Worm (Caenorhabditis elegans) whole organism, young adult: ENCODE results near the gene R04D3.3.
A peak's percentile ranks its signal among the peaks of the same experiment; 100 is the strongest.

Experiments
- B0035.1 ChIP-seq: sonication (generic microtip); optimal IDR thresholded peaks from 2 replicates; lab custom pipeline; 2016; ENCODE audit warnings: missing genetic modification characterization, mild to moderate bottlenecking, missing compliant biosample characterization, missing genotype, missing genetic modification reagents
- B0336.3 ChIP-seq: fragments of 200-800 bp; sonication (Bioruptor generic); IDR thresholded peaks from 2 replicates; pipeline ENCODE4 v1.3.6; 2022; ENCODE audit warnings: missing genetic modification characterization, missing compliant biosample characterization
- C06A6.2 ChIP-seq: fragments of 200-800 bp; sonication (Bioruptor generic); conservative IDR thresholded peaks from 2 replicates; pipeline ENCODE4 v1.3.6; 2022; ENCODE audit warnings: missing genetic modification characterization, missing compliant biosample characterization
- C17E4.6 ChIP-seq: fragments of 200-800 bp; sonication (Bioruptor generic); IDR thresholded peaks from 2 replicates; pipeline ENCODE4 v1.3.6; 2022; ENCODE audit warnings: missing genetic modification reagents, missing genetic modification characterization, missing compliant biosample characterization
- F23B12.7 ChIP-seq: sonication (generic microtip); optimal IDR thresholded peaks from 2 replicates; lab custom pipeline; 2017; ENCODE audit warnings: missing genetic modification characterization, mild to moderate bottlenecking, missing compliant biosample characterization, antibody characterized with exemption, moderate library complexity; ENCODE audit not compliant: insufficient read depth
- F55B11.4 ChIP-seq: sonication (generic microtip); optimal IDR thresholded peaks from 2 replicates; lab custom pipeline; 2016; ENCODE audit warnings: missing compliant biosample characterization, missing genetic modification characterization, borderline replicate concordance; ENCODE audit not compliant: insufficient read depth
- F57A8.1 ChIP-seq: fragments of 200-800 bp; sonication (Bioruptor generic); optimal IDR thresholded peaks from 2 replicates; lab custom pipeline; 2018; ENCODE audit warnings: mild to moderate bottlenecking, missing genetic modification characterization, moderate library complexity, missing compliant biosample characterization
- K12H6.12 ChIP-seq: fragments of 200-800 bp; sonication (Bioruptor generic); optimal IDR thresholded peaks from 2 replicates; lab custom pipeline; 2018; ENCODE audit warnings: mild to moderate bottlenecking, missing genetic modification characterization, missing compliant biosample characterization
- Y53F4B.3 ChIP-seq: fragments of 200-800 bp; sonication (Bioruptor generic); IDR thresholded peaks from 2 replicates; pipeline ENCODE4 v1.3.6; 2022; ENCODE audit warnings: missing genetic modification reagents, missing genetic modification characterization, missing compliant biosample characterization
- ama-1 ChIP-seq, 3 experiments: fragments of 150-350 bp in 1 of 3; sonication (generic microtip) in 2 of 3; optimal IDR thresholded peaks; 2 replicates each; lab custom pipeline; 2014 to 2018; ENCODE audit warnings: missing biosample characterization in 2 of 3, missing genetic modification characterization in 2 of 3, missing genetic modification reagents in 2 of 3
- atf-7 ChIP-seq: sonication (generic microtip); optimal IDR thresholded peaks from 2 replicates; lab custom pipeline; 2017; ENCODE audit warnings: mild to moderate bottlenecking, missing genetic modification characterization, missing compliant biosample characterization
- athp-1 ChIP-seq: sonication (generic microtip); optimal IDR thresholded peaks from 2 replicates; lab custom pipeline; 2017; ENCODE audit warnings: mild to moderate bottlenecking, missing genetic modification characterization, missing compliant biosample characterization
- attf-3 ChIP-seq: fragments of 200-800 bp; sonication (Bioruptor generic); conservative IDR thresholded peaks from 2 replicates; pipeline ENCODE4 v1.3.6; 2022; ENCODE audit warnings: missing genetic modification reagents, missing genetic modification characterization, missing compliant biosample characterization
- attf-5 ChIP-seq: fragments of 200-800 bp; sonication (Bioruptor generic); optimal IDR thresholded peaks from 2 replicates; lab custom pipeline; 2018; ENCODE audit warnings: mild to moderate bottlenecking, missing genetic modification characterization, missing compliant biosample characterization
- bed-1 ChIP-seq: fragments of 200-800 bp; sonication (Bioruptor generic); IDR thresholded peaks from 2 replicates; pipeline ENCODE4 v1.3.6; 2022; ENCODE audit warnings: missing genetic modification reagents, missing genetic modification characterization, missing compliant biosample characterization
- cebp-2 ChIP-seq: fragments of 200-800 bp; sonication (Bioruptor generic); IDR thresholded peaks from 2 replicates; pipeline ENCODE4 v1.3.6; 2022; ENCODE audit warnings: missing genetic modification characterization, missing compliant biosample characterization
- ceh-100 ChIP-seq: fragments of 200-800 bp; sonication (Bioruptor generic); IDR thresholded peaks from 2 replicates; pipeline ENCODE4 v1.3.6; 2022; ENCODE audit warnings: missing genetic modification reagents, missing genetic modification characterization, missing compliant biosample characterization
- ceh-27 ChIP-seq: fragments of 200-800 bp; sonication (Bioruptor generic); optimal IDR thresholded peaks from 2 replicates; lab custom pipeline; 2018; ENCODE audit warnings: mild to moderate bottlenecking, missing genetic modification characterization, moderate library complexity, missing compliant biosample characterization
- ceh-58 ChIP-seq: fragments of 200-800 bp; sonication (Bioruptor generic); IDR thresholded peaks from 2 replicates; pipeline ENCODE4 v1.3.6; 2022; ENCODE audit warnings: missing genetic modification characterization, missing compliant biosample characterization
- dox-1 ChIP-seq: fragments of 200-800 bp; sonication (Bioruptor generic); IDR thresholded peaks from 2 replicates; pipeline ENCODE4 v1.3.6; 2022; ENCODE audit warnings: missing genetic modification reagents, missing genetic modification characterization, missing compliant biosample characterization
- dpl-1 ChIP-seq: fragments of 150-350 bp; optimal IDR thresholded peaks from 2 replicates; lab custom pipeline; 2014; ENCODE audit warnings: missing biosample characterization, missing genetic modification reagents, missing genetic modification characterization
- efl-1 ChIP-seq: fragments of 150-350 bp; optimal IDR thresholded peaks from 2 replicates; lab custom pipeline; 2014; ENCODE audit warnings: missing biosample characterization, missing genetic modification reagents, missing genetic modification characterization
- egl-18 ChIP-seq: fragments of 200-800 bp; sonication (Bioruptor generic); IDR thresholded peaks from 2 replicates; pipeline ENCODE4 v1.3.6; 2022; ENCODE audit warnings: missing genetic modification reagents, missing genetic modification characterization, missing compliant biosample characterization
- egrh-3 ChIP-seq: fragments of 200-800 bp; sonication (Bioruptor generic); IDR thresholded peaks from 2 replicates; pipeline ENCODE4 v1.3.6; 2022; ENCODE audit warnings: missing genetic modification reagents, missing genetic modification characterization, missing compliant biosample characterization
- fkh-3 ChIP-seq: sonication (generic microtip); optimal IDR thresholded peaks from 2 replicates; lab custom pipeline; 2016; ENCODE audit warnings: mild to moderate bottlenecking, missing genetic modification characterization, missing compliant biosample characterization
- let-607 ChIP-seq, 2 experiments: fragments of 200-800 bp in 1 of 2; sonication (Bioruptor generic) in 1 of 2; sonication (generic microtip) in 1 of 2; optimal IDR thresholded peaks; 2 replicates each; lab custom pipeline; 2016 to 2018; ENCODE audit warnings: mild to moderate bottlenecking in 2 of 2, missing compliant biosample characterization in 2 of 2, missing genetic modification characterization in 2 of 2, moderate library complexity in 2 of 2, missing genotype in 1 of 2
- lin-54 ChIP-seq: fragments of 200-800 bp; sonication (Bioruptor generic); optimal IDR thresholded peaks from 2 replicates; lab custom pipeline; 2018; ENCODE audit warnings: mild to moderate bottlenecking, missing genetic modification characterization, missing compliant biosample characterization
- lsl-1 ChIP-seq: fragments of 200-800 bp; sonication (Bioruptor generic); optimal IDR thresholded peaks from 2 replicates; lab custom pipeline; 2018; ENCODE audit warnings: mild to moderate bottlenecking, missing genetic modification characterization, moderate library complexity, missing compliant biosample characterization
- madf-3 ChIP-seq: fragments of 200-800 bp; sonication (Bioruptor generic); IDR thresholded peaks from 2 replicates; pipeline ENCODE4 v1.3.6; 2022; ENCODE audit warnings: missing genetic modification reagents, missing genetic modification characterization, missing compliant biosample characterization
- mcd-1 ChIP-seq: fragments of 200-800 bp; sonication (Bioruptor generic); IDR thresholded peaks from 2 replicates; pipeline ENCODE4 v1.3.6; 2022; ENCODE audit warnings: missing genetic modification reagents, missing genetic modification characterization, missing compliant biosample characterization
- mes-4 ChIP-seq: sonication (generic microtip); optimal IDR thresholded peaks from 2 replicates; lab custom pipeline; 2016; ENCODE audit warnings: missing genotype, missing genetic modification characterization, missing compliant biosample characterization
- mxl-1 ChIP-seq: sonication (generic microtip); optimal IDR thresholded peaks from 2 replicates; lab custom pipeline; 2016; ENCODE audit warnings: missing genetic modification characterization, missing compliant biosample characterization
- nfya-1 ChIP-seq: sonication (generic microtip); optimal IDR thresholded peaks from 2 replicates; lab custom pipeline; 2017; ENCODE audit warnings: antibody characterized with exemption, missing compliant biosample characterization, missing genetic modification characterization, borderline replicate concordance; ENCODE audit not compliant: insufficient read depth
- nhr-27 ChIP-seq: fragments of 200-800 bp; sonication (Bioruptor generic); optimal IDR thresholded peaks from 2 replicates; lab custom pipeline; 2018; ENCODE audit warnings: mild to moderate bottlenecking, missing genetic modification characterization, moderate library complexity, missing compliant biosample characterization
- nhr-80 ChIP-seq: sonication (generic microtip); optimal IDR thresholded peaks from 2 replicates; lab custom pipeline; 2016; ENCODE audit warnings: missing genetic modification characterization, missing compliant biosample characterization
- pha-4 ChIP-seq: fragments of 150-350 bp; sonication (generic microtip); optimal IDR thresholded peaks from 2 replicates; lab custom pipeline; 2014; ENCODE audit warnings: missing biosample characterization, missing genetic modification reagents, missing genetic modification characterization
- repo-1 ChIP-seq: sonication (generic microtip); optimal IDR thresholded peaks from 2 replicates; lab custom pipeline; 2017; ENCODE audit warnings: mild to moderate bottlenecking, missing genetic modification characterization, missing compliant biosample characterization
- sea-2 ChIP-seq: fragments of 200-800 bp; sonication (Bioruptor generic); IDR thresholded peaks from 2 replicates; pipeline ENCODE4 v1.3.6; 2022; ENCODE audit warnings: missing genetic modification characterization, missing compliant biosample characterization
- snpc-1.3 ChIP-seq: sonication (generic microtip); optimal IDR thresholded peaks from 2 replicates; lab custom pipeline; 2017; ENCODE audit warnings: missing genetic modification characterization, mild to moderate bottlenecking, missing compliant biosample characterization, antibody characterized with exemption, moderate library complexity, missing genotype, missing genetic modification reagents; ENCODE audit not compliant: insufficient read depth
- snpc-4 ChIP-seq, 5 experiments: fragments of 150-350 bp in 1 of 5; sonication (generic microtip) in 4 of 5; optimal IDR thresholded peaks; 2 replicates each; lab custom pipeline; 2014 to 2018; ENCODE audit warnings: missing genetic modification characterization in 5 of 5, missing biosample characterization in 3 of 5, antibody characterized with exemption in 2 of 5, mild to moderate bottlenecking in 2 of 5, missing compliant biosample characterization in 2 of 5, missing genotype in 2 of 5, moderate library complexity in 2 of 5, missing genetic modification reagents in 1 of 5
- somi-1 ChIP-seq: fragments of 200-800 bp; sonication (Bioruptor generic); optimal IDR thresholded peaks from 2 replicates; lab custom pipeline; 2018; ENCODE audit warnings: mild to moderate bottlenecking, missing genetic modification characterization, missing compliant biosample characterization
- unc-130 ChIP-seq: sonication (generic microtip); optimal IDR thresholded peaks from 2 replicates; lab custom pipeline; 2016; ENCODE audit warnings: missing genetic modification reagents, missing genetic modification characterization, missing compliant biosample characterization
- ztf-18 ChIP-seq: sonication (generic microtip); optimal IDR thresholded peaks from 2 replicates; lab custom pipeline; 2016; ENCODE audit warnings: missing genotype, mild to moderate bottlenecking, missing genetic modification characterization, missing compliant biosample characterization
- ztf-22 ChIP-seq: fragments of 200-800 bp; sonication (Bioruptor generic); optimal IDR thresholded peaks from 2 replicates; lab custom pipeline; 2018; ENCODE audit warnings: mild to moderate bottlenecking, missing genetic modification characterization, moderate library complexity, missing compliant biosample characterization
- ztf-3 ChIP-seq: fragments of 200-800 bp; sonication (Bioruptor generic); optimal IDR thresholded peaks from 2 replicates; lab custom pipeline; 2018; ENCODE audit warnings: mild to moderate bottlenecking, missing genetic modification characterization, missing compliant biosample characterization

R04D3.3 gene

DNA sequence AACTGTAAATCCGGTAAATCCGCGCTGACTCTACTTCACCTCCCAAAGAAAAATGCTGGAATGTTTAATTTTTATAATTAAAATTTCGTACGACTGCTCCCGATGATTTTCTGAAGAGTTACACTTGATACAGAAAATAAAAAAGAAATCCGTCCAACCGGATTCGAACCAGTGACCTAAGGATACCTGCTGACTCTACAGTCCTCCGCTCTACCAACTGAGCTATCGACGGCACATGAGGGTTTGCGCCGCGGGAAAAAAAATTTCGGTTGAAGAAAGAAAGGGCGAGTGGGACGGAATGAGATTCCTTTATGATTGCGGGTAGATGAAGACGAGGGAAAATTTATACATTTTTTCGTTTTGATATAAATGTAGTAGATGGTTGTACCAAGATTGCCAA is 5.8 kb downstream of the R04D3.3 start (continued):
- TF ChIP-seq F23B12.7 (tag; lab: Kevin White, UChicago) (no peak), C06A6.2 (no peak), let-607 (tag; optimal IDR thresholded peaks at IDR 0.05; lab: Kevin White, UChicago) (peak in 1 of 2 experiments; percentile 7), nhr-27 (tag; lab: Kevin White, UChicago) (no peak), bed-1 (GFP tag; lab: Robert Waterston, UW) (no peak), attf-3 (GFP tag; lab: Robert Waterston, UW) (no peak), madf-3 (GFP tag; lab: Robert Waterston, UW) (no peak), egrh-3 (GFP tag; lab: Robert Waterston, UW) (no peak), Y53F4B.3 (no peak), mcd-1 (GFP tag; lab: Robert Waterston, UW) (no peak), snpc-4 (GFP tag; optimal IDR thresholded peaks at IDR 0.05; lab: Kevin White, UChicago) (peak; percentile 42), snpc-4 (tag; optimal IDR thresholded peaks at IDR 0.05; lab: Kevin White, UChicago) (peak in 2 of 4 experiments; percentile 35 to 58), nhr-80 (tag; lab: Kevin White, UChicago) (no peak), repo-1 (no peak), K12H6.12 (tag; lab: Kevin White, UChicago) (no peak), dpl-1 (GFP tag; lab: Kevin White, UChicago) (no peak), mxl-1 (tag; lab: Kevin White, UChicago) (no peak), cebp-2 (GFP tag; lab: Robert Waterston, UW) (no peak), unc-130 (no peak), egl-18 (no peak), attf-5 (no peak), ceh-58 (GFP tag; lab: Robert Waterston, UW) (no peak), F57A8.1 (GFP tag; lab: Kevin White, UChicago) (no peak), mes-4 (tag; lab: Kevin White, UChicago) (no peak), sea-2 (GFP tag; lab: Robert Waterston, UW) (no peak), dox-1 (GFP tag; lab: Robert Waterston, UW) (peak; percentile 40; the same call in 1 of the 2 replicates), fkh-3 (tag; lab: Kevin White, UChicago) (no peak), snpc-1.3 (tag; lab: Kevin White, UChicago) (peak; percentile 45), efl-1 (GFP tag; lab: Kevin White, UChicago) (no peak)

DNA sequence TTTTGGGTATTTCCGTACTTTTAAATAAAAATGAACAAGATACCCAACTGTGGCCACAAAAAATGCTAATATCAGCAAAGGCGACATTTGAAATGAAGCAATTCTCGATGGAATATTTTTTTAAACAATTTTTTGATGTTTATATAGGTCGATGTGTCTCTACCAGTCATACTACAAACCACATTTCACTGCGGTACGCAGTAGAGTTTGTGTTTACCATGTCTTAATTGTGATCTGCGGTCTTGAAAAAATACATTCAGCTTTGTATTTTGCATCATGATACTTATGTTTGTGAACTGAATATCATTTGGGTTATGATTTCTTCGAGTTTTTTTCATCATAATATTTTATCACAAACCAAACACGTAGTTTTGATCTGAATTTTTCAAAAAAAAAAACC is 6.3 kb downstream of the R04D3.3 start, which contains the start of gene cyp-14A4:
Gene cyp-14A4, minus strand, starts transcription at position 107 of the 400 bp plus-strand sequence.
- TF ChIP-seq ztf-22 (GFP tag; lab: Kevin White, UChicago), result no peak

DNA sequence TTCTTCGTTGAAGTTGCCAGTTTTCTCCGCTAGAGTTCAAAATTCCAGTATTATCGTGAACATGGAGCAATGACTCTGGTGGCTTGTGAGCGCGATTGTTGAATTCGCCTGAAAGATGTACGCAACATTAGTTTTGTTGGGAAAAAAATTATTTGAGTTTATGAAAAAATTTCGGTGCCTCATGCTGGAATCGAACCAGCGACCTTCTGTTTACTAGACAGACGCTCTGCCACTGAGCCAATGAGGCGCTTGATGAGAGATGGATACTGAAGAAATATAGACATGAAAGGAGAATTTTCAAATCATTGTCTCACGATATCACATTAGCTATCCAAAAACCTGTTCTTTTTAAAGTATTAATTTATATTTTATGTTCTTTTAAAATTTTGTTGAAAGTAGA is 7.0 kb downstream of the R04D3.3 start:
- TF ChIP-seq ztf-3 (GFP tag; lab: Kevin White, UChicago) (no peak), ceh-100 (no peak), B0336.3 (GFP tag; lab: Robert Waterston, UW) (no peak), egrh-3 (GFP tag; lab: Robert Waterston, UW) (0 out of 2 replicates have a peak, but pooled peaks have one; percentile 13), F55B11.4 (tag; lab: Kevin White, UChicago) (no peak), lsl-1 (GFP tag; lab: Kevin White, UChicago) (no peak), ceh-27 (peak; percentile 1), let-607 (tag; optimal IDR thresholded peaks at IDR 0.05; lab: Kevin White, UChicago) (peak; percentile 9 to 39), dox-1 (GFP tag; lab: Robert Waterston, UW) (no peak), somi-1 (no peak), bed-1 (GFP tag; lab: Robert Waterston, UW) (no peak), atf-7 (tag; lab: Kevin White, UChicago) (no peak), ama-1 (optimal IDR thresholded peaks at IDR 0.05; lab: Kevin White, UChicago) (no peak), ama-1 (GFP tag; optimal IDR thresholded peaks at IDR 0.05; lab: Kevin White, UChicago) (peak in 1 of 2 experiments; percentile 91), C17E4.6 (no peak), B0035.1 (tag; lab: Kevin White, UChicago) (peak; percentile 11), nfya-1 (no peak), pha-4 (tag; lab: Kevin White, UChicago) (no peak), ztf-18 (tag; lab: Kevin White, UChicago) (peak; percentile 65), nhr-80 (tag; lab: Kevin White, UChicago) (peak; percentile 4), lin-54 (GFP tag; lab: Kevin White, UChicago) (no peak), athp-1 (tag; lab: Kevin White, UChicago) (peak; percentile 23)
